Fruit fly (Drosophila melanogaster): Measurements from ENCODE around the gene CG32579.

The CG32579 gene

dm6 chrX:16334251-16334860 lies 11.3 kb downstream of the CG32579 start:
- TF ChIP-seq Hr4 (GFP tag; optimal IDR thresholded peaks at IDR 0.05) = no peak
- no peak for TF ChIP-seq CG31627 (GFP tag; optimal IDR thresholded peaks at IDR 0.05)
- peak; percentile 51 for TF ChIP-seq svp (GFP tag)

dm6 chrX:16335107-16335642 lies 12.1 kb downstream of the CG32579 start:
- TF ChIP-seq OdsH (GFP tag; optimal IDR thresholded peaks at IDR 0.05) = peak; percentile 85
- TF ChIP-seq Hr39 (GFP tag; optimal IDR thresholded peaks at IDR 0.05) = peak; percentile 76
- TF ChIP-seq CG3032 (tag; optimal IDR thresholded peaks at IDR 0.05) = peak; percentile 47
- peak; percentile 70 for TF ChIP-seq CG10631 (GFP tag; optimal IDR thresholded peaks at IDR 0.05)
- peak; percentile 84 for TF ChIP-seq CG3919 (GFP tag; optimal IDR thresholded peaks at IDR 0.05)
- peak; percentile 68 for TF ChIP-seq CG11294 (GFP tag; IDR thresholded peaks at IDR 0.05)
- TF ChIP-seq CG1621 (tag; optimal IDR thresholded peaks at IDR 0.05) = no peak
- TF ChIP-seq Met (GFP tag; optimal IDR thresholded peaks at IDR 0.05) = peak; percentile 79
- TF ChIP-seq CG6792 (GFP tag; optimal IDR thresholded peaks at IDR 0.05) = peak; percentile 62
- TF ChIP-seq CG34406 (GFP tag; optimal IDR thresholded peaks at IDR 0.05) = peak; percentile 71
- TF ChIP-seq CG16779 (tag; optimal IDR thresholded peaks at IDR 0.05) = peak; percentile 51
- peak; percentile 48 for TF ChIP-seq Ets96B (tag; optimal IDR thresholded peaks at IDR 0.05)
- peak; percentile 82 for TF ChIP-seq acj6 (GFP tag; optimal IDR thresholded peaks at IDR 0.05)
- TF ChIP-seq Blimp-1 (GFP tag; optimal IDR thresholded peaks at IDR 0.05) = no peak
- TF ChIP-seq fd85E (GFP tag; optimal IDR thresholded peaks at IDR 0.05) = peak; percentile 66
- peak; percentile 75 for TF ChIP-seq topi (GFP tag; optimal IDR thresholded peaks at IDR 0.05)
- peak; percentile 62 for TF ChIP-seq CG8319 (GFP tag; optimal IDR thresholded peaks at IDR 0.05)
- peak; percentile 76 for TF ChIP-seq Eip75B (GFP tag; optimal IDR thresholded peaks at IDR 0.05)
- TF ChIP-seq Eip78C (GFP tag) = peak; percentile 91
- peak; percentile 31 for TF ChIP-seq spab (GFP tag; optimal IDR thresholded peaks at IDR 0.05)
- TF ChIP-seq ss (GFP tag; optimal IDR thresholded peaks at IDR 0.05) = peak; percentile 25 to 62
- TF ChIP-seq Gug (GFP tag; IDR thresholded peaks at IDR 0.05) = peak; percentile 78
- peak; percentile 80 for TF ChIP-seq achi (GFP tag; optimal IDR thresholded peaks at IDR 0.05)
- peak; percentile 80 for TF ChIP-seq CG11762 (GFP tag; optimal IDR thresholded peaks at IDR 0.05; ENCODE audit: insufficient read depth)
- no peak for TF ChIP-seq CG6276 (GFP tag; optimal IDR thresholded peaks at IDR 0.05)
- TF ChIP-seq CG7368 (GFP tag; optimal IDR thresholded peaks at IDR 0.05) = peak; percentile 73
- peak; percentile 79 for TF ChIP-seq Sox14 (GFP tag; optimal IDR thresholded peaks at IDR 0.05)
- TF ChIP-seq CG15336 (GFP tag; IDR thresholded peaks at IDR 0.05) = peak; percentile 86
- TF ChIP-seq CG9139 (GFP tag; optimal IDR thresholded peaks at IDR 0.05) = no peak
- peak; percentile 59 for TF ChIP-seq fkh (GFP tag; optimal IDR thresholded peaks at IDR 0.05)
- peak; percentile 67 for TF ChIP-seq vri (GFP tag; optimal IDR thresholded peaks at IDR 0.05)
- peak; percentile 80 for TF ChIP-seq esn (GFP tag; optimal IDR thresholded peaks at IDR 0.05)
- peak; percentile 22 for TF ChIP-seq CG6854 (GFP tag; optimal IDR thresholded peaks at IDR 0.05)
- TF ChIP-seq net (GFP tag; optimal IDR thresholded peaks at IDR 0.05) = peak; percentile 84
- TF ChIP-seq Eip93F (GFP tag; optimal IDR thresholded peaks at IDR 0.05) = peak; percentile 20
- TF ChIP-seq Sox15 (GFP tag; optimal IDR thresholded peaks at IDR 0.05) = peak; percentile 64
- TF ChIP-seq Smox (GFP tag; optimal IDR thresholded peaks at IDR 0.05) = peak; percentile 73
- TF ChIP-seq dac (GFP tag; optimal IDR thresholded peaks at IDR 0.05) = peak; percentile 69
- peak; percentile 81 for TF ChIP-seq CG32006 (GFP tag; optimal IDR thresholded peaks at IDR 0.05)
- peak; percentile 86 for TF ChIP-seq svp (GFP tag)
- TF ChIP-seq Hr4 (GFP tag; optimal IDR thresholded peaks at IDR 0.05) = peak; percentile 74
- TF ChIP-seq CG6163 (GFP tag; IDR thresholded peaks at IDR 0.05) = peak; percentile 86
- TF ChIP-seq eg (GFP tag; IDR thresholded peaks at IDR 0.05) = peak; percentile 91
- TF ChIP-seq Sox102F (GFP tag; optimal IDR thresholded peaks at IDR 0.05) = peak; percentile 80
- no peak for TF ChIP-seq Hr38 (GFP tag; optimal IDR thresholded peaks at IDR 0.05)
- TF ChIP-seq CG6808 (GFP tag; optimal IDR thresholded peaks at IDR 0.05) = peak; percentile 39
- TF ChIP-seq fd59A (GFP tag; optimal IDR thresholded peaks at IDR 0.05) = peak; percentile 35
- TF ChIP-seq pdm3 (GFP tag; optimal IDR thresholded peaks at IDR 0.05) = peak; percentile 84

Measured in whole organism, prepupa.